Worm (Caenorhabditis elegans) whole organism, midembryonic: ENCODE results near the gene F58D2.4.

Source experiments
- cog-1 ChIP-seq: sonication (generic microtip); optimal IDR thresholded peaks from 2 replicates; lab custom pipeline; 2016; ENCODE audit warnings: missing genetic modification characterization, missing compliant biosample characterization
- flt-1 ChIP-seq: fragments of 200-800 bp; sonication (Bioruptor generic); IDR thresholded peaks from 2 replicates; pipeline ENCODE4 v1.3.6; 2022; ENCODE audit warnings: missing genetic modification characterization, missing compliant biosample characterization

- no peak for TF ChIP-seq flt-1 (GFP tag; lab: Robert Waterston, UW)
- TF ChIP-seq cog-1 (tag; lab: Kevin White, UChicago): no peak
These were observed 42.5 kb upstream of the F58D2.4 start for ce11 chrIV:13231393-13231792.
